Fruit fly (Drosophila melanogaster) whole organism, embryonic: ENCODE results near the gene Jhbp1.

Experiments
- Aef1 ChIP-seq: fragments of 200-800 bp; sonication (Bioruptor generic); IDR thresholded peaks from 3 replicates; pipeline ENCODE4 v1.3.6; 2022; ENCODE audit warnings: missing biosample characterization, missing genetic modification characterization
- CG10147 ChIP-seq: fragments of 200-800 bp; sonication (Bioruptor generic); optimal IDR thresholded peaks from 2 replicates; lab custom pipeline; 2019; ENCODE audit warnings: missing biosample characterization, mild to moderate bottlenecking, missing genetic modification characterization, moderate library complexity
- CG10543 ChIP-seq: fragments of 200-800 bp; sonication (Bioruptor generic); optimal IDR thresholded peaks from 3 replicates; lab custom pipeline; 2017; ENCODE audit warnings: missing biosample characterization, mild to moderate bottlenecking, missing genetic modification characterization, moderate library complexity
- CG12299 ChIP-seq: fragments of 200-800 bp; sonication (Bioruptor generic); optimal IDR thresholded peaks from 2 replicates; lab custom pipeline; 2018; ENCODE audit warnings: missing biosample characterization, mild to moderate bottlenecking, missing genetic modification characterization
- CG16863 ChIP-seq: fragments of 200-800 bp; sonication (Bioruptor generic); optimal IDR thresholded peaks from 3 replicates; lab custom pipeline; 2016; ENCODE audit warnings: missing biosample characterization, missing genetic modification characterization
- CG17612 ChIP-seq: fragments of 200-800 bp; sonication (Bioruptor generic); IDR thresholded peaks from 2 replicates; pipeline ENCODE4 v1.3.6; 2022; ENCODE audit warnings: missing biosample characterization, missing genetic modification characterization
- CG1792 ChIP-seq: fragments of 200-800 bp; sonication (Bioruptor generic); optimal IDR thresholded peaks from 2 replicates; lab custom pipeline; 2016; ENCODE audit warnings: missing biosample characterization, missing genetic modification characterization
- CG18262 ChIP-seq: fragments of 200-800 bp; optimal IDR thresholded peaks from 3 replicates; lab custom pipeline; 2019; ENCODE audit warnings: missing biosample characterization, mild to moderate bottlenecking, missing genetic modification characterization, moderate library complexity
- CG1832 ChIP-seq: fragments of 200-800 bp; sonication (Bioruptor generic); optimal IDR thresholded peaks from 2 replicates; lab custom pipeline; 2017; ENCODE audit warnings: missing biosample characterization, mild to moderate bottlenecking, missing genetic modification characterization, inconsistent platforms
- CG3065 ChIP-seq: fragments of 200-800 bp; sonication (Bioruptor generic); optimal IDR thresholded peaks from 2 replicates; lab custom pipeline; 2016; ENCODE audit warnings: missing biosample characterization, missing genetic modification characterization
- CG3163 ChIP-seq: fragments of 200-800 bp; sonication (Bioruptor generic); optimal IDR thresholded peaks from 3 replicates; lab custom pipeline; 2016; ENCODE audit warnings: missing biosample characterization, missing genetic modification characterization
- CG3838 ChIP-seq: fragments of 200-800 bp; sonication (Bioruptor generic); optimal IDR thresholded peaks from 3 replicates; lab custom pipeline; 2016; ENCODE audit warnings: missing biosample characterization, missing genetic modification characterization
- CG4617 ChIP-seq: fragments of 200-800 bp; sonication (Bioruptor generic); optimal IDR thresholded peaks from 3 replicates; lab custom pipeline; 2016; ENCODE audit warnings: missing biosample characterization, missing genetic modification characterization, borderline replicate concordance
- CG5245 ChIP-seq: fragments of 200-800 bp; sonication (Bioruptor generic); optimal IDR thresholded peaks from 3 replicates; lab custom pipeline; 2016; ENCODE audit warnings: missing biosample characterization, missing genetic modification characterization
- D19B ChIP-seq: fragments of 200-800 bp; sonication (Bioruptor generic); optimal IDR thresholded peaks from 2 replicates; lab custom pipeline; 2017; ENCODE audit warnings: missing biosample characterization, mild to moderate bottlenecking, missing genetic modification characterization
- Fer1 ChIP-seq: fragments of 200-800 bp; sonication (Bioruptor generic); optimal IDR thresholded peaks from 2 replicates; lab custom pipeline; 2017; ENCODE audit warnings: missing biosample characterization, mild to moderate bottlenecking, missing genetic modification characterization
- H2.0 ChIP-seq: fragments of 200-800 bp; sonication (Bioruptor generic); IDR thresholded peaks from 2 replicates; pipeline ENCODE4 v1.3.6; 2022; ENCODE audit warnings: missing biosample characterization, missing genetic modification characterization
- HLH3B ChIP-seq: fragments of 200-800 bp; sonication (Bioruptor generic); IDR thresholded peaks from 2 replicates; pipeline ENCODE4 v1.3.6; 2022; ENCODE audit warnings: missing biosample characterization, missing genetic modification characterization
- HLHmδ ChIP-seq: fragments of 200-800 bp; sonication (Bioruptor generic); optimal IDR thresholded peaks from 2 replicates; lab custom pipeline; 2018; ENCODE audit warnings: missing biosample characterization, mild to moderate bottlenecking, missing genetic modification characterization, moderate library complexity
- Hr78 ChIP-seq, 2 experiments: fragments of 200-800 bp in 1 of 2; fragments of >200 bp in 1 of 2; sonication (Bioruptor generic) in 1 of 2; optimal IDR thresholded peaks; 2 replicates each; lab custom pipeline; 2017 to 2019; ENCODE audit warnings: missing biosample characterization in 2 of 2, missing genetic modification characterization in 2 of 2, mild to moderate bottlenecking in 1 of 2, moderate library complexity in 1 of 2
- NK7.1 ChIP-seq: fragments of 200-800 bp; sonication (Bioruptor generic); optimal IDR thresholded peaks from 3 replicates; lab custom pipeline; 2016; ENCODE audit warnings: missing biosample characterization, missing genetic modification characterization
- Nf-YB ChIP-seq: fragments of 200-800 bp; sonication (Bioruptor generic); optimal IDR thresholded peaks from 3 replicates; lab custom pipeline; 2019; ENCODE audit warnings: missing biosample characterization, mild to moderate bottlenecking, missing genetic modification characterization, moderate library complexity
- Pdp1 ChIP-seq, 2 experiments: fragments of 200-800 bp; sonication (Bioruptor generic); optimal IDR thresholded peaks; 3 replicates each; lab custom pipeline; 2016; ENCODE audit warnings: missing biosample characterization in 2 of 2, missing genetic modification characterization in 2 of 2, mild to moderate bottlenecking in 1 of 2, moderate library complexity in 1 of 2
- Rfx ChIP-seq: fragments of 200-800 bp; sonication (Bioruptor generic); IDR thresholded peaks from 2 replicates; pipeline ENCODE4 v1.3.6; 2022; ENCODE audit warnings: missing biosample characterization, missing genetic modification characterization
- Spps ChIP-seq: fragments of 200-800 bp; sonication (Bioruptor generic); optimal IDR thresholded peaks from 2 replicates; lab custom pipeline; 2018; ENCODE audit warnings: missing biosample characterization, mild to moderate bottlenecking, missing genetic modification characterization
- ab ChIP-seq: fragments of 200-800 bp; sonication (Bioruptor generic); optimal IDR thresholded peaks from 2 replicates; lab custom pipeline; 2016; ENCODE audit warnings: missing biosample characterization, missing genetic modification characterization
- ara ChIP-seq: fragments of 200-800 bp; sonication (Bioruptor generic); IDR thresholded peaks from 2 replicates; pipeline ENCODE4 v1.3.6; 2022; ENCODE audit warnings: missing biosample characterization, missing genetic modification characterization
- ato ChIP-seq: fragments of 200-800 bp; sonication (Bioruptor generic); IDR thresholded peaks from 2 replicates; pipeline ENCODE4 v1.3.6; 2022; ENCODE audit warnings: missing biosample characterization, missing genetic modification characterization; ENCODE audit not compliant: partially characterized antibody
- cato ChIP-seq: fragments of 200-800 bp; sonication (Bioruptor generic); optimal IDR thresholded peaks from 2 replicates; lab custom pipeline; 2016; ENCODE audit warnings: missing biosample characterization, missing genetic modification characterization, borderline replicate concordance
- caup ChIP-seq: fragments of 200-800 bp; sonication (Bioruptor generic); optimal IDR thresholded peaks from 3 replicates; lab custom pipeline; 2017; ENCODE audit warnings: missing biosample characterization, mild to moderate bottlenecking, missing genetic modification characterization, moderate library complexity; ENCODE audit not compliant: severe bottlenecking
- chif ChIP-seq, 2 experiments: fragments of 200-800 bp; sonication (Bioruptor generic); optimal IDR thresholded peaks; 3 replicates each; lab custom pipeline; 2016; ENCODE audit warnings: missing biosample characterization in 2 of 2, missing genetic modification characterization in 2 of 2
- crol ChIP-seq: fragments of 200-800 bp; sonication (Bioruptor generic); IDR thresholded peaks from 2 replicates; pipeline ENCODE4 v1.3.6; 2022; ENCODE audit warnings: missing biosample characterization, missing genetic modification characterization
- dati ChIP-seq: fragments of 200-800 bp; sonication (Bioruptor generic); IDR thresholded peaks from 2 replicates; pipeline ENCODE4 v1.3.6; 2022; ENCODE audit warnings: missing biosample characterization, missing genetic modification characterization
- dm ChIP-seq: fragments of 200-800 bp; sonication (Bioruptor generic); optimal IDR thresholded peaks from 3 replicates; lab custom pipeline; 2016; ENCODE audit warnings: missing biosample characterization, missing genetic modification characterization
- fru ChIP-seq: fragments of >200 bp; optimal IDR thresholded peaks from 2 replicates; lab custom pipeline; 2017
- gce ChIP-seq: fragments of 200-800 bp; sonication (Bioruptor generic); IDR thresholded peaks from 3 replicates; pipeline ENCODE4 v1.3.6; 2022; ENCODE audit warnings: missing biosample characterization, missing genetic modification characterization
- gcm2 ChIP-seq: fragments of 200-800 bp; sonication (Bioruptor generic); optimal IDR thresholded peaks from 2 replicates; lab custom pipeline; 2016; ENCODE audit warnings: missing biosample characterization, missing genetic modification characterization
- gt ChIP-seq: fragments of 200-800 bp; sonication (Bioruptor generic); IDR thresholded peaks from 2 replicates; pipeline ENCODE4 v1.3.6; 2022; ENCODE audit warnings: missing biosample characterization, missing genetic modification characterization
- hbn ChIP-seq: fragments of 200-800 bp; sonication (Bioruptor generic); IDR thresholded peaks from 2 replicates; pipeline ENCODE4 v1.3.6; 2022; ENCODE audit warnings: missing biosample characterization, missing genetic modification characterization; ENCODE audit not compliant: partially characterized antibody
- jigr1 ChIP-seq: fragments of 200-800 bp; sonication (Bioruptor generic); IDR thresholded peaks from 3 replicates; pipeline ENCODE4 v1.3.6; 2022; ENCODE audit warnings: missing biosample characterization, missing genetic modification characterization
- kah ChIP-seq: fragments of 200-800 bp; sonication (Bioruptor generic); optimal IDR thresholded peaks from 2 replicates; lab custom pipeline; 2018; ENCODE audit warnings: missing biosample characterization, mild to moderate bottlenecking, missing genetic modification characterization
- ken ChIP-seq: fragments of 200-800 bp; sonication (Bioruptor generic); IDR thresholded peaks from 3 replicates; pipeline ENCODE4 v1.3.6; 2022; ENCODE audit warnings: missing biosample characterization, missing genetic modification characterization
- klu ChIP-seq: fragments of 200-800 bp; sonication (Bioruptor generic); IDR thresholded peaks from 2 replicates; pipeline ENCODE4 v1.3.6; 2022; ENCODE audit warnings: missing biosample characterization, missing genetic modification characterization
- lilli ChIP-seq: fragments of 200-800 bp; sonication (Bioruptor generic); optimal IDR thresholded peaks from 3 replicates; lab custom pipeline; 2016; ENCODE audit warnings: missing biosample characterization, missing genetic modification characterization
- lov ChIP-seq, 2 experiments: fragments of 200-800 bp in 1 of 2; fragments of >200 bp in 1 of 2; sonication (Bioruptor generic) in 1 of 2; IDR thresholded peaks in 1 of 2; optimal IDR thresholded peaks in 1 of 2; 2 replicates in 1 of 2; 3 replicates in 1 of 2; pipeline versions ENCODE4 v1.3.6 to Lab custom; 2017 to 2022; ENCODE audit warnings: missing biosample characterization in 1 of 2, missing genetic modification characterization in 1 of 2
- repo ChIP-seq: fragments of 200-800 bp; sonication (Bioruptor generic); optimal IDR thresholded peaks from 2 replicates; lab custom pipeline; 2016; ENCODE audit warnings: missing biosample characterization, missing genetic modification characterization
- sd ChIP-seq: fragments of 200-800 bp; sonication (Bioruptor generic); optimal IDR thresholded peaks from 3 replicates; lab custom pipeline; 2018; ENCODE audit warnings: missing biosample characterization, mild to moderate bottlenecking, missing genetic modification characterization, moderate library complexity
- stwl ChIP-seq: fragments of 200-800 bp; sonication (Bioruptor generic); optimal IDR thresholded peaks from 3 replicates; lab custom pipeline; 2018; ENCODE audit warnings: missing biosample characterization, mild to moderate bottlenecking, missing genetic modification characterization, moderate library complexity
- tup ChIP-seq: fragments of 200-800 bp; sonication (Bioruptor generic); optimal IDR thresholded peaks from 2 replicates; lab custom pipeline; 2016; ENCODE audit warnings: missing biosample characterization, mild to moderate bottlenecking, missing genetic modification characterization, moderate library complexity

The Jhbp1 gene

DNA sequence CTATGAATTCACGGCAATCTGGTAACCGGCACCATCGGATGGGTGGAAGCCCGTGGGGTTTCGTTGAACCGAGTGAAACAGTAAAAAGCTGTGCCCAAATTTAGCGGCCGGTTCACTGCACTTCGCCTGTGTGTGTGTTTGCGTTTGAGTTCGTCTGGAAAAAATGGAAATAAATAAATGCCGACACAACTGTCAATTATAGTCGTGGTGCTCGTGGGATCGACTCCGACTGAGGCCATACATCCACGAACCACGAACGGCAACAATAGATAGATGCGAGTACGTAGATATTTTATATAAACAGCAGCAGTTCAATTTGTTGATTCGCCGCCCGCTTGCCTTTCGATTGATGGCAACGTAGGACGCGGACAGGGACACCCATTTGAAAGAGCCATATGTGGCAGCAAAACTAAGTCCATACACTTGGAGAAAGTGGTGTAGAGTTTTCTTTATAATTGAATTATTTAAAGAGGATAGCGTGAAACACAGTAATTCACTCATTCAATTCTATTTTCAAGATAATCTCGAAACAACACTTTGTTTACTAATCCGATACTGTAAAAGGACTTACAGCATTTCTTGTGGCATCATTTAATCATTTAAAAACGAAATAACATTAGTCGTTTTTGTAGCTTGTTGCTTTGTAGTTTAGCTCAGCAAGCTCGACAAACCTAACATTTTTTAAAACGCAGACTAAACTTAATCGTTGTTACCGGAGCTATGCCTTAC, 30.5 kb downstream of the Jhbp1 start (continued):
- TF ChIP-seq stwl (tag; lab: Kevin White, UChicago) (no peak), ken (GFP tag; lab: Robert Waterston, UW) (peak; percentile 35; the same call in 1 of the 3 replicates), dm (GFP tag; lab: Kevin White, UChicago) (no peak), D19B (GFP tag; lab: Kevin White, UChicago) (no peak), lilli (GFP tag; lab: Kevin White, UChicago) (no peak), H2.0 (GFP tag; lab: Robert Waterston, UW) (0 out of 2 replicates have a peak, but pooled peaks have one; percentile 13), Pdp1 (GFP tag; optimal IDR thresholded peaks at IDR 0.05; lab: Kevin White, UChicago) (peak in 1 of 2 experiments; percentile 48), fru (lab: Kevin White, UChicago) (no peak), CG3838 (GFP tag; lab: Kevin White, UChicago) (no peak), gce (GFP tag; lab: Robert Waterston, UW) (no peak), sd (tag; lab: Kevin White, UChicago) (peak; percentile 47), caup (GFP tag; lab: Kevin White, UChicago) (no peak), CG16863 (GFP tag; lab: Kevin White, UChicago) (peak; percentile 5), Aef1 (GFP tag; lab: Robert Waterston, UW) (no peak), chif (GFP tag; optimal IDR thresholded peaks at IDR 0.05; lab: Kevin White, UChicago) (no peak), Nf-YB (GFP tag; lab: Kevin White, UChicago) (no peak), repo (GFP tag; lab: Kevin White, UChicago) (no peak), Rfx (GFP tag; lab: Robert Waterston, UW) (0 out of 2 replicates have a peak, but pooled peaks have one; percentile 18), Spps (tag; lab: Kevin White, UChicago) (no peak), Fer1 (GFP tag; lab: Kevin White, UChicago) (no peak), dati (GFP tag; lab: Robert Waterston, UW) (no peak), gcm2 (GFP tag; lab: Kevin White, UChicago) (no peak), CG5245 (GFP tag; lab: Kevin White, UChicago) (no peak), CG18262 (tag; lab: Kevin White, UChicago) (peak; percentile 60), kah (GFP tag; lab: Kevin White, UChicago) (no peak), lov (optimal IDR thresholded peaks at IDR 0.05; lab: Kevin White, UChicago) (no peak), lov (GFP tag; IDR thresholded peaks at IDR 0.05; lab: Robert Waterston, UW) (no peak), jigr1 (GFP tag; lab: Robert Waterston, UW) (no peak), CG3065 (no peak), ara (GFP tag; lab: Robert Waterston, UW) (no peak), CG17612 (no peak), CG1832 (no peak), CG1792 (GFP tag; lab: Kevin White, UChicago) (no peak), gt (no peak), klu (GFP tag; lab: Robert Waterston, UW) (no peak), crol (GFP tag; lab: Robert Waterston, UW) (no peak), HLH3B (GFP tag; lab: Robert Waterston, UW) (0 out of 2 replicates have a peak, but pooled peaks have one; percentile 11), CG10147 (GFP tag; lab: Kevin White, UChicago) (no peak), Hr78 (GFP tag; optimal IDR thresholded peaks at IDR 0.05; lab: Kevin White, UChicago) (peak in 1 of 2 experiments; percentile 47), CG10543 (peak; percentile 23), CG3163 (GFP tag; lab: Kevin White, UChicago) (no peak), NK7.1 (no peak), ab (no peak), HLHmδ (GFP tag; lab: Kevin White, UChicago) (peak; percentile 10), CG4617 (GFP tag; lab: Kevin White, UChicago) (no peak), cato (GFP tag; lab: Kevin White, UChicago) (no peak), hbn (GFP tag; lab: Robert Waterston, UW) (no peak), CG12299 (no peak), ato (GFP tag; lab: Robert Waterston, UW) (no peak), tup (GFP tag; lab: Kevin White, UChicago) (no peak)
